Fruit fly (Drosophila melanogaster) whole organism, embryonic: ENCODE measurements around the gene CG9107.

Source experiments
- Atf3 ChIP-seq: fragments of 200-800 bp; sonication (Bioruptor generic); optimal IDR thresholded peaks from 3 replicates; lab custom pipeline; 2016; ENCODE audit warnings: missing biosample characterization, missing genetic modification characterization
- C15 ChIP-seq: fragments of 200-800 bp; sonication (Bioruptor generic); IDR thresholded peaks from 3 replicates; pipeline ENCODE4 v1.3.6; 2022; ENCODE audit warnings: missing biosample characterization, missing genetic modification characterization
- CG10267 ChIP-seq: fragments of 200-800 bp; sonication (Bioruptor generic); optimal IDR thresholded peaks from 2 replicates; lab custom pipeline; 2018; ENCODE audit warnings: missing biosample characterization, mild to moderate bottlenecking, missing genetic modification characterization, moderate library complexity
- CG10274 ChIP-seq: fragments of 200-800 bp; sonication (Bioruptor generic); optimal IDR thresholded peaks from 3 replicates; lab custom pipeline; 2017; ENCODE audit warnings: missing biosample characterization, mild to moderate bottlenecking, missing genetic modification characterization
- CG10431 ChIP-seq: fragments of 200-800 bp; sonication (Bioruptor generic); optimal IDR thresholded peaks from 3 replicates; lab custom pipeline; 2018; ENCODE audit warnings: missing biosample characterization, mild to moderate bottlenecking, missing genetic modification characterization
- CG10462 ChIP-seq: fragments of 200-800 bp; sonication (Bioruptor generic); optimal IDR thresholded peaks from 2 replicates; lab custom pipeline; 2016; ENCODE audit warnings: missing biosample characterization, missing genetic modification characterization
- CG11093 ChIP-seq: fragments of 200-800 bp; sonication (Bioruptor generic); IDR thresholded peaks from 3 replicates; pipeline ENCODE4 v1.3.6; 2022; ENCODE audit warnings: missing biosample characterization, missing genetic modification characterization
- CG11723 ChIP-seq: fragments of 200-800 bp; sonication (Bioruptor generic); optimal IDR thresholded peaks from 2 replicates; lab custom pipeline; 2017; ENCODE audit warnings: missing biosample characterization, mild to moderate bottlenecking, missing genetic modification characterization
- CG14050 ChIP-seq: fragments of 200-800 bp; sonication (Bioruptor generic); IDR thresholded peaks from 3 replicates; pipeline ENCODE4 v1.3.6; 2022; ENCODE audit warnings: missing biosample characterization, missing genetic modification characterization
- CG14441 ChIP-seq: fragments of 200-800 bp; sonication (Bioruptor generic); IDR thresholded peaks from 2 replicates; pipeline ENCODE4 v1.3.6; 2022; ENCODE audit warnings: missing biosample characterization, missing genetic modification characterization
- CG14667 ChIP-seq: fragments of 200-800 bp; sonication (Bioruptor generic); IDR thresholded peaks from 2 replicates; pipeline ENCODE4 v1.3.6; 2022; ENCODE audit warnings: missing biosample characterization, missing genetic modification characterization
- CG14710 ChIP-seq: fragments of 200-800 bp; sonication (Bioruptor generic); optimal IDR thresholded peaks from 3 replicates; lab custom pipeline; 2019; ENCODE audit warnings: missing biosample characterization, mild to moderate bottlenecking, missing genetic modification characterization, moderate library complexity
- CG16863 ChIP-seq: fragments of 200-800 bp; sonication (Bioruptor generic); optimal IDR thresholded peaks from 3 replicates; lab custom pipeline; 2016; ENCODE audit warnings: missing biosample characterization, missing genetic modification characterization
- CG18764 ChIP-seq: fragments of 200-800 bp; sonication (Bioruptor generic); optimal IDR thresholded peaks from 3 replicates; lab custom pipeline; 2016; ENCODE audit warnings: missing biosample characterization, missing genetic modification characterization
- CG2678 ChIP-seq: fragments of 200-800 bp; sonication (Bioruptor generic); optimal IDR thresholded peaks from 3 replicates; lab custom pipeline; 2019; ENCODE audit warnings: missing biosample characterization, mild to moderate bottlenecking, missing genetic modification characterization, moderate library complexity
- CG4424 ChIP-seq: fragments of 200-800 bp; sonication (Bioruptor generic); optimal IDR thresholded peaks from 3 replicates; lab custom pipeline; 2016; ENCODE audit warnings: missing biosample characterization, missing genetic modification characterization
- CG4707 ChIP-seq: fragments of 200-800 bp; sonication (Bioruptor generic); optimal IDR thresholded peaks from 2 replicates; lab custom pipeline; 2018; ENCODE audit warnings: missing biosample characterization, mild to moderate bottlenecking, missing genetic modification characterization, moderate library complexity
- CG5180 ChIP-seq: fragments of 200-800 bp; sonication (Bioruptor generic); optimal IDR thresholded peaks from 3 replicates; lab custom pipeline; 2017; ENCODE audit warnings: missing biosample characterization, missing genetic modification characterization, mild to moderate bottlenecking, moderate library complexity, missing genetic modification reagents
- CG9797 ChIP-seq: fragments of 200-800 bp; sonication (Bioruptor generic); optimal IDR thresholded peaks from 3 replicates; lab custom pipeline; 2018; ENCODE audit warnings: missing biosample characterization, mild to moderate bottlenecking, missing genetic modification characterization
- Camta ChIP-seq: fragments of 200-800 bp; sonication (Bioruptor generic); optimal IDR thresholded peaks from 2 replicates; lab custom pipeline; 2016; ENCODE audit warnings: missing biosample characterization, missing genetic modification characterization
- GATAe ChIP-seq: fragments of 200-800 bp; sonication (Bioruptor generic); conservative IDR thresholded peaks from 2 replicates; pipeline ENCODE4 v1.3.6; 2022; ENCODE audit warnings: missing biosample characterization, missing genetic modification characterization
- HLH3B ChIP-seq: fragments of 200-800 bp; sonication (Bioruptor generic); IDR thresholded peaks from 2 replicates; pipeline ENCODE4 v1.3.6; 2022; ENCODE audit warnings: missing biosample characterization, missing genetic modification characterization
- Ptx1 ChIP-seq: fragments of 200-800 bp; sonication (Bioruptor generic); IDR thresholded peaks from 2 replicates; pipeline ENCODE4 v1.3.6; 2022; ENCODE audit warnings: missing biosample characterization, missing genetic modification characterization
- Rfx ChIP-seq: fragments of 200-800 bp; sonication (Bioruptor generic); IDR thresholded peaks from 2 replicates; pipeline ENCODE4 v1.3.6; 2022; ENCODE audit warnings: missing biosample characterization, missing genetic modification characterization
- Side ChIP-seq: fragments of 200-800 bp; sonication (Bioruptor generic); optimal IDR thresholded peaks from 2 replicates; lab custom pipeline; 2016; ENCODE audit warnings: missing biosample characterization, missing genetic modification characterization
- Spps ChIP-seq: fragments of 200-800 bp; sonication (Bioruptor generic); optimal IDR thresholded peaks from 2 replicates; lab custom pipeline; 2018; ENCODE audit warnings: missing biosample characterization, mild to moderate bottlenecking, missing genetic modification characterization
- Ssrp ChIP-seq: fragments of 200-800 bp; sonication (Bioruptor generic); optimal IDR thresholded peaks from 2 replicates; lab custom pipeline; 2018; ENCODE audit warnings: missing biosample characterization, mild to moderate bottlenecking, missing genetic modification characterization, moderate library complexity
- Xrp1 ChIP-seq: fragments of 200-800 bp; sonication (Bioruptor generic); IDR thresholded peaks from 2 replicates; pipeline ENCODE4 v1.3.6; 2022; ENCODE audit warnings: missing biosample characterization, missing genetic modification characterization
- ap ChIP-seq: fragments of 200-800 bp; sonication (Bioruptor generic); IDR thresholded peaks from 2 replicates; pipeline ENCODE4 v1.3.6; 2022; ENCODE audit warnings: missing biosample characterization, missing genetic modification characterization
- chn ChIP-seq: fragments of 200-800 bp; sonication (Bioruptor generic); optimal IDR thresholded peaks from 2 replicates; lab custom pipeline; 2016; ENCODE audit warnings: missing biosample characterization, missing genetic modification characterization
- croc ChIP-seq: fragments of 200-800 bp; sonication (Bioruptor generic); conservative IDR thresholded peaks from 3 replicates; pipeline ENCODE4 v1.3.6; 2022; ENCODE audit warnings: missing biosample characterization, missing genetic modification characterization
- dmrt11E ChIP-seq: fragments of 200-800 bp; sonication (Bioruptor generic); optimal IDR thresholded peaks from 3 replicates; lab custom pipeline; 2018; ENCODE audit warnings: missing biosample characterization, mild to moderate bottlenecking, missing genetic modification characterization, moderate library complexity
- dpn ChIP-seq, 2 experiments: fragments of 200-800 bp; sonication (Bioruptor generic); optimal IDR thresholded peaks; 3 replicates each; lab custom pipeline; 2016; ENCODE audit warnings: missing biosample characterization in 2 of 2, missing genetic modification characterization in 2 of 2
- en ChIP-seq: fragments of 200-800 bp; sonication (Bioruptor generic); optimal IDR thresholded peaks from 2 replicates; lab custom pipeline; 2016; ENCODE audit warnings: missing biosample characterization, missing genetic modification characterization
- esg ChIP-seq: fragments of 200-800 bp; sonication (Bioruptor generic); conservative IDR thresholded peaks from 2 replicates; pipeline ENCODE4 v1.3.6; 2022; ENCODE audit warnings: missing biosample characterization, missing genetic modification characterization
- fd3F ChIP-seq: fragments of 200-800 bp; sonication (Bioruptor generic); optimal IDR thresholded peaks from 2 replicates; lab custom pipeline; 2018; ENCODE audit warnings: missing biosample characterization, mild to moderate bottlenecking, missing genetic modification characterization, moderate library complexity
- fru ChIP-seq: fragments of >200 bp; optimal IDR thresholded peaks from 2 replicates; lab custom pipeline; 2017
- gfzf ChIP-seq: fragments of 200-800 bp; sonication (Bioruptor generic); optimal IDR thresholded peaks from 2 replicates; lab custom pipeline; 2016; ENCODE audit warnings: missing biosample characterization, mild to moderate bottlenecking, missing genetic modification characterization, moderate library complexity
- grn ChIP-seq: fragments of 200-800 bp; sonication (Bioruptor generic); optimal IDR thresholded peaks from 3 replicates; lab custom pipeline; 2017; ENCODE audit warnings: missing biosample characterization, missing genetic modification characterization
- gsb-n ChIP-seq: fragments of 200-800 bp; sonication (Bioruptor generic); optimal IDR thresholded peaks from 3 replicates; lab custom pipeline; 2018; ENCODE audit warnings: missing biosample characterization, mild to moderate bottlenecking, missing genetic modification characterization
- lab ChIP-seq: fragments of 200-800 bp; sonication (Bioruptor generic); optimal IDR thresholded peaks from 3 replicates; lab custom pipeline; 2017; ENCODE audit warnings: missing biosample characterization, missing genetic modification characterization, mild to moderate bottlenecking, moderate library complexity, missing genetic modification reagents
- mld ChIP-seq: fragments of 200-800 bp; sonication (Bioruptor generic); IDR thresholded peaks from 3 replicates; pipeline ENCODE4 v1.3.6; 2022; ENCODE audit warnings: missing biosample characterization, missing genetic modification characterization; ENCODE audit not compliant: partially characterized antibody
- onecut ChIP-seq: fragments of 200-800 bp; sonication (Bioruptor generic); IDR thresholded peaks from 2 replicates; pipeline ENCODE4 v1.3.6; 2022; ENCODE audit warnings: missing biosample characterization, missing genetic modification characterization
- ranshi ChIP-seq: fragments of 200-800 bp; sonication (Bioruptor generic); IDR thresholded peaks from 2 replicates; pipeline ENCODE4 v1.3.6; 2022; ENCODE audit warnings: missing biosample characterization, missing genetic modification characterization
- sd ChIP-seq: fragments of 200-800 bp; sonication (Bioruptor generic); optimal IDR thresholded peaks from 3 replicates; lab custom pipeline; 2018; ENCODE audit warnings: missing biosample characterization, mild to moderate bottlenecking, missing genetic modification characterization, moderate library complexity
- sqz ChIP-seq: fragments of 200-800 bp; sonication (Bioruptor generic); optimal IDR thresholded peaks from 3 replicates; lab custom pipeline; 2018; ENCODE audit warnings: missing biosample characterization, mild to moderate bottlenecking, missing genetic modification characterization
- sr ChIP-seq: fragments of 200-800 bp; sonication (Bioruptor generic); IDR thresholded peaks from 3 replicates; pipeline ENCODE4 v1.3.6; 2022; ENCODE audit warnings: missing biosample characterization, missing genetic modification characterization
- tll ChIP-seq, 2 experiments: fragments of 200-800 bp in 1 of 2; fragments of >200 bp in 1 of 2; sonication (Bioruptor generic) in 1 of 2; optimal IDR thresholded peaks; 2 replicates each; lab custom pipeline; 2017 to 2019; ENCODE audit warnings: missing biosample characterization in 2 of 2, missing genetic modification characterization in 2 of 2, mild to moderate bottlenecking in 1 of 2, moderate library complexity in 1 of 2
- tx ChIP-seq: fragments of 200-800 bp; sonication (Bioruptor generic); optimal IDR thresholded peaks from 2 replicates; lab custom pipeline; 2016; ENCODE audit warnings: missing biosample characterization, missing genetic modification characterization
- unpg ChIP-seq: fragments of 200-800 bp; sonication (Bioruptor generic); optimal IDR thresholded peaks from 3 replicates; lab custom pipeline; 2018; ENCODE audit warnings: missing biosample characterization, mild to moderate bottlenecking, missing genetic modification characterization, moderate library complexity
- vnd ChIP-seq: fragments of 200-800 bp; sonication (Bioruptor generic); IDR thresholded peaks from 3 replicates; pipeline ENCODE4 v1.3.6; 2022; ENCODE audit warnings: missing biosample characterization, missing genetic modification characterization; ENCODE audit not compliant: partially characterized antibody

The CG9107 gene

dm6 chr2L:6051212-6051621 lies 26.9 kb upstream of the CG9107 start:
- peak; percentile 95 for TF ChIP-seq CG10267 (tag; lab: Kevin White, UChicago)
- TF ChIP-seq CG4707 = peak; percentile 89
- TF ChIP-seq Ssrp (tag; lab: Kevin White, UChicago) = peak; percentile 91
- TF ChIP-seq sqz = no peak
- TF ChIP-seq en (GFP tag; lab: Kevin White, UChicago) = peak; percentile 91
- peak; percentile 73 for TF ChIP-seq CG11093
- peak; percentile 96 for TF ChIP-seq Xrp1 (GFP tag; lab: Robert Waterston, UW)
- TF ChIP-seq ranshi (GFP tag; lab: Robert Waterston, UW) = peak; percentile 93
- no peak for TF ChIP-seq mld (GFP tag; lab: Robert Waterston, UW)
- peak; percentile 92 for TF ChIP-seq fd3F (GFP tag; lab: Kevin White, UChicago)
- peak; percentile 85 for TF ChIP-seq CG18764
- TF ChIP-seq HLH3B = peak; percentile 95
- TF ChIP-seq CG14441 (GFP tag; lab: Robert Waterston, UW) = peak; percentile 88
- TF ChIP-seq CG10274 = peak; percentile 84
- peak; percentile 35; the same call in 1 of the 2 replicates for TF ChIP-seq CG14667 (GFP tag; lab: Robert Waterston, UW)
- no peak for TF ChIP-seq grn (GFP tag; lab: Kevin White, UChicago)
- peak; percentile 96 for TF ChIP-seq CG14050 (GFP tag; lab: Robert Waterston, UW)
- TF ChIP-seq sd (tag; lab: Kevin White, UChicago) = no peak
- TF ChIP-seq Spps (tag; lab: Kevin White, UChicago) = peak; percentile 95
- peak; percentile 80 for TF ChIP-seq CG10462 (GFP tag; lab: Kevin White, UChicago)
- TF ChIP-seq Rfx (GFP tag; lab: Robert Waterston, UW) = peak; percentile 97
- peak; percentile 98 for TF ChIP-seq Side (GFP tag; lab: Kevin White, UChicago)
- peak; percentile 98 for TF ChIP-seq lab (GFP tag; lab: Kevin White, UChicago)
- TF ChIP-seq CG10431 (GFP tag; lab: Kevin White, UChicago) = peak; percentile 92
- TF ChIP-seq esg (GFP tag; lab: Robert Waterston, UW) = peak; percentile 91
- peak; percentile 82 for TF ChIP-seq croc
- peak; percentile 89 for TF ChIP-seq ap
- TF ChIP-seq Camta (GFP tag; lab: Kevin White, UChicago) = peak; percentile 95
- peak; percentile 94 for TF ChIP-seq CG14710
- peak; percentile 94 for TF ChIP-seq tx (GFP tag; lab: Kevin White, UChicago)
- peak; percentile 95 for TF ChIP-seq CG11723 (GFP tag; lab: Kevin White, UChicago)
- TF ChIP-seq Atf3 (GFP tag; lab: Kevin White, UChicago) = peak; percentile 80
- TF ChIP-seq tll (GFP tag; optimal IDR thresholded peaks at IDR 0.05; lab: Kevin White, UChicago) = peak in 1 of 2 experiments; percentile 27
- peak; percentile 96 for TF ChIP-seq gsb-n (tag; lab: Kevin White, UChicago)
- TF ChIP-seq unpg (GFP tag; lab: Kevin White, UChicago) = peak; percentile 98
- no peak for TF ChIP-seq vnd (GFP tag; lab: Robert Waterston, UW)
- peak; percentile 94 for TF ChIP-seq dpn (GFP tag; optimal IDR thresholded peaks at IDR 0.05; lab: Kevin White, UChicago)
- peak; percentile 75; the same call in 2 of the 3 replicates for TF ChIP-seq sr
- TF ChIP-seq CG9797 = peak; percentile 38
- peak; percentile 33; the same call in 1 of the 2 replicates for TF ChIP-seq GATAe (GFP tag; lab: Robert Waterston, UW)
- peak; percentile 88 for TF ChIP-seq CG5180 (GFP tag; lab: Kevin White, UChicago)
- peak; percentile 95 for TF ChIP-seq onecut (GFP tag; lab: Robert Waterston, UW)
- TF ChIP-seq fru (lab: Kevin White, UChicago) = no peak
- peak; percentile 95 for TF ChIP-seq CG16863 (GFP tag; lab: Kevin White, UChicago)
- TF ChIP-seq C15 = peak; percentile 82; the same call in 1 of the 3 replicates
- TF ChIP-seq CG4424 (GFP tag; lab: Kevin White, UChicago) = peak; percentile 95
- TF ChIP-seq chn (GFP tag; lab: Kevin White, UChicago) = peak; percentile 92
- TF ChIP-seq gfzf (GFP tag; lab: Kevin White, UChicago) = no peak
- peak; percentile 96 for TF ChIP-seq dmrt11E (tag; lab: Kevin White, UChicago)
- TF ChIP-seq Ptx1 (GFP tag; lab: Robert Waterston, UW) = peak; percentile 92
- peak; percentile 98 for TF ChIP-seq CG2678 (tag; lab: Kevin White, UChicago)
